Worm (Caenorhabditis elegans) whole organism, L1 larva: Measurements from ENCODE around the gene pcs-1.

Experiments used
- C34B4.2 ChIP-seq: sonication (generic microtip); optimal IDR thresholded peaks from 2 replicates; lab custom pipeline; 2017; ENCODE audit warnings: mild to moderate bottlenecking, missing genetic modification characterization, missing compliant biosample characterization
- Y116A8C.19 ChIP-seq: sonication (generic microtip); optimal IDR thresholded peaks from 2 replicates; lab custom pipeline; 2016; ENCODE audit warnings: missing compliant biosample characterization, missing genetic modification characterization, borderline replicate concordance
- aly-2 ChIP-seq: fragments of 150-350 bp; optimal IDR thresholded peaks from 2 replicates; lab custom pipeline; 2014; ENCODE audit warnings: missing biosample characterization, missing genetic modification characterization
- blmp-1 ChIP-seq: fragments of 150-350 bp; optimal IDR thresholded peaks from 2 replicates; lab custom pipeline; 2014; ENCODE audit warnings: missing biosample characterization, missing genetic modification characterization
- ces-1 ChIP-seq: fragments of 150-350 bp; optimal IDR thresholded peaks from 2 replicates; lab custom pipeline; 2014; ENCODE audit warnings: missing biosample characterization, missing genetic modification reagents, missing genetic modification characterization
- efl-1 ChIP-seq, 4 experiments: fragments of 150-350 bp; optimal IDR thresholded peaks in 3 of 4; peaks in 1 of 4; 1 replicate in 1 of 4; 2 replicates in 3 of 4; lab custom pipeline; 2014; ENCODE audit warnings: missing biosample characterization in 2 of 4, missing genetic modification characterization in 2 of 4, missing genetic modification reagents in 2 of 4
- egl-13 ChIP-seq: sonication (generic microtip); optimal IDR thresholded peaks from 2 replicates; lab custom pipeline; 2016; ENCODE audit warnings: missing genotype, missing genetic modification reagents, missing genetic modification characterization, missing compliant biosample characterization
- elt-2 ChIP-seq: sonication (generic microtip); optimal IDR thresholded peaks from 2 replicates; lab custom pipeline; 2016; ENCODE audit warnings: missing genetic modification characterization, mild to moderate bottlenecking, inconsistent platforms, missing compliant biosample characterization, missing genetic modification reagents
- ets-5 ChIP-seq: fragments of 200-800 bp; sonication (Bioruptor generic); IDR thresholded peaks from 2 replicates; pipeline ENCODE4 v1.3.6; 2022; ENCODE audit warnings: missing genetic modification characterization, missing compliant biosample characterization
- fkh-4 ChIP-seq: sonication (generic microtip); optimal IDR thresholded peaks from 2 replicates; lab custom pipeline; 2016; ENCODE audit warnings: missing compliant biosample characterization, missing genetic modification characterization, borderline replicate concordance
- fos-1 ChIP-seq: fragments of 150-350 bp; optimal IDR thresholded peaks from 2 replicates; lab custom pipeline; 2014; ENCODE audit warnings: missing biosample characterization, missing genetic modification characterization
- hlh-4 ChIP-seq: sonication (generic microtip); optimal IDR thresholded peaks from 2 replicates; lab custom pipeline; 2016; ENCODE audit warnings: mild to moderate bottlenecking, missing genetic modification characterization, missing compliant biosample characterization
- lin-13 ChIP-seq: fragments of 150-350 bp; optimal IDR thresholded peaks from 2 replicates; lab custom pipeline; 2014; ENCODE audit warnings: missing biosample characterization, missing genetic modification reagents, missing genetic modification characterization
- lin-35 ChIP-seq, 2 experiments: fragments of 150-350 bp; optimal IDR thresholded peaks; 2 replicates each; lab custom pipeline; 2014; ENCODE audit warnings: missing biosample characterization in 2 of 2, missing genetic modification characterization in 2 of 2, missing genetic modification reagents in 2 of 2
- lir-3 ChIP-seq: sonication (generic microtip); optimal IDR thresholded peaks from 2 replicates; lab custom pipeline; 2016; ENCODE audit warnings: mild to moderate bottlenecking, missing genetic modification characterization, moderate library complexity, missing compliant biosample characterization; ENCODE audit not compliant: poor library complexity
- lsy-2 ChIP-seq, 2 experiments: fragments of 150-350 bp; optimal IDR thresholded peaks; 2 replicates each; lab custom pipeline; 2014; ENCODE audit warnings: missing biosample characterization in 2 of 2, missing genetic modification characterization in 2 of 2
- mep-1 ChIP-seq: fragments of 150-350 bp; optimal IDR thresholded peaks from 2 replicates; lab custom pipeline; 2014; ENCODE audit warnings: missing biosample characterization, missing genetic modification characterization
- nhr-11 ChIP-seq: fragments of 150-350 bp; optimal IDR thresholded peaks from 2 replicates; lab custom pipeline; 2014; ENCODE audit warnings: missing biosample characterization, missing genetic modification characterization
- nhr-237 ChIP-seq: fragments of 150-350 bp; optimal IDR thresholded peaks from 2 replicates; lab custom pipeline; 2014; ENCODE audit warnings: missing biosample characterization, missing genetic modification characterization
- nhr-28 ChIP-seq: fragments of 150-350 bp; optimal IDR thresholded peaks from 2 replicates; lab custom pipeline; 2014; ENCODE audit warnings: missing biosample characterization, missing genetic modification characterization
- pag-3 ChIP-seq: sonication (generic microtip); optimal IDR thresholded peaks from 2 replicates; lab custom pipeline; 2017; ENCODE audit warnings: missing genetic modification characterization, mild to moderate bottlenecking, missing compliant biosample characterization, antibody characterized with exemption, borderline replicate concordance; ENCODE audit not compliant: insufficient read depth
- pqm-1 ChIP-seq: sonication (generic microtip); optimal IDR thresholded peaks from 3 replicates; lab custom pipeline; 2017; ENCODE audit warnings: missing biosample characterization, missing genetic modification characterization
- rnt-1 ChIP-seq: sonication (generic microtip); optimal IDR thresholded peaks from 2 replicates; lab custom pipeline; 2016; ENCODE audit warnings: mild to moderate bottlenecking, missing genetic modification characterization, moderate library complexity, missing compliant biosample characterization
- skn-1 ChIP-seq: fragments of 150-350 bp; optimal IDR thresholded peaks from 2 replicates; lab custom pipeline; 2014; ENCODE audit warnings: missing biosample characterization, missing genetic modification characterization
- sox-4 ChIP-seq: sonication (generic microtip); optimal IDR thresholded peaks from 2 replicates; lab custom pipeline; 2016; ENCODE audit warnings: missing genetic modification characterization, missing compliant biosample characterization
- sptf-1 ChIP-seq: fragments of 150-350 bp; optimal IDR thresholded peaks from 2 replicates; lab custom pipeline; 2014; ENCODE audit warnings: missing biosample characterization, missing genetic modification characterization
- sup-37 ChIP-seq: fragments of 200-800 bp; sonication (Bioruptor generic); optimal IDR thresholded peaks from 2 replicates; lab custom pipeline; 2018; ENCODE audit warnings: mild to moderate bottlenecking, missing genetic modification characterization, missing compliant biosample characterization
- tbx-2 ChIP-seq: sonication (generic microtip); optimal IDR thresholded peaks from 2 replicates; lab custom pipeline; 2016; ENCODE audit warnings: missing genetic modification characterization, missing compliant biosample characterization
- tlp-1 ChIP-seq: fragments of 150-350 bp; optimal IDR thresholded peaks from 2 replicates; lab custom pipeline; 2014; ENCODE audit warnings: missing biosample characterization, missing genetic modification characterization
- unc-130 ChIP-seq: fragments of 150-350 bp; optimal IDR thresholded peaks from 2 replicates; lab custom pipeline; 2017; ENCODE audit warnings: missing biosample characterization, missing genetic modification characterization, inconsistent platforms
- unc-86 ChIP-seq: sonication (generic microtip); optimal IDR thresholded peaks from 2 replicates; lab custom pipeline; 2016; ENCODE audit warnings: missing genetic modification characterization, missing compliant biosample characterization
- xbp-1 ChIP-seq: sonication (generic microtip); optimal IDR thresholded peaks from 2 replicates; lab custom pipeline; 2016; ENCODE audit warnings: missing genetic modification characterization, missing compliant biosample characterization

The pcs-1 gene

ce11 chrII:11578327-11578726 lies 787 bp upstream of the pcs-1 start, which contains the start of gene smc-6 (continued):
- TF ChIP-seq rnt-1 (tag; lab: Kevin White, UChicago) (peak; percentile 42), aly-2 (tag; lab: Kevin White, UChicago) (no peak), unc-130 (tag; lab: Kevin White, UChicago) (no peak), Y116A8C.19 (tag; lab: Kevin White, UChicago) (no peak), lir-3 (tag; lab: Kevin White, UChicago) (peak; percentile 33), nhr-11 (no peak), lin-13 (GFP tag; lab: Kevin White, UChicago) (no peak), fkh-4 (no peak), xbp-1 (tag; lab: Kevin White, UChicago) (no peak)

- TF ChIP-seq C34B4.2 (tag; lab: Kevin White, UChicago) (no peak), nhr-237 (tag; lab: Kevin White, UChicago) (no peak), lsy-2 (tag; optimal IDR thresholded peaks at IDR 0.05; lab: Kevin White, UChicago) (no peak), unc-86 (tag; lab: Kevin White, UChicago) (no peak)
These were observed 321 bp upstream of the pcs-1 start for ce11 chrII:11577861-11578260.

ce11 chrII:11572944-11573343 lies 4.6 kb downstream of the pcs-1 start, which contains the start of gene F54D5.2:
F54D5.2 (plus strand) TSS chrII:11573180.
- TF ChIP-seq blmp-1 (tag; lab: Kevin White, UChicago): no peak
- TF ChIP-seq nhr-28 (tag; lab: Kevin White, UChicago): no peak
- TF ChIP-seq ces-1: no peak
- no peak for TF ChIP-seq hlh-4 (tag; lab: Kevin White, UChicago)
- no peak for TF ChIP-seq pag-3 (tag; lab: Kevin White, UChicago)
- TF ChIP-seq, all 84 proteins: peak for 0

ce11 chrII:11571260-11571854 lies 6.2 kb downstream of the pcs-1 start, which contains the start of gene F54D5.3:
F54D5.3 (plus strand) TSS chrII:11571805.
- TF ChIP-seq efl-1 (optimal IDR thresholded peaks at IDR 0.05; lab: Kevin White, UChicago) (no peak), efl-1 (GFP tag; optimal IDR thresholded peaks at IDR 0.05 in 1 of 2; lab: Kevin White, UChicago) (peak in 1 of 2 experiments; percentile 14), lin-35 (GFP tag; optimal IDR thresholded peaks at IDR 0.05; lab: Kevin White, UChicago) (peak in 1 of 2 experiments; percentile 5), elt-2 (tag; lab: Kevin White, UChicago) (peak; percentile 30), unc-86 (tag; lab: Kevin White, UChicago) (no peak)

- TF ChIP-seq efl-1 (optimal IDR thresholded peaks at IDR 0.05; lab: Kevin White, UChicago) (no peak), efl-1 (GFP tag; optimal IDR thresholded peaks at IDR 0.05 in 1 of 2; lab: Kevin White, UChicago) (no peak), ets-5 (GFP tag; lab: Robert Waterston, UW) (no peak), tbx-2 (tag; lab: Kevin White, UChicago) (no peak), skn-1 (tag; lab: Kevin White, UChicago) (no peak), blmp-1 (tag; lab: Kevin White, UChicago) (no peak), tlp-1 (no peak), sup-37 (GFP tag; lab: Kevin White, UChicago) (no peak), sptf-1 (tag; lab: Kevin White, UChicago) (no peak), mep-1 (tag; lab: Kevin White, UChicago) (no peak), sox-4 (tag; lab: Kevin White, UChicago) (no peak), unc-86 (tag; lab: Kevin White, UChicago) (no peak), lsy-2 (tag; optimal IDR thresholded peaks at IDR 0.05; lab: Kevin White, UChicago) (no peak), fos-1 (tag; lab: Kevin White, UChicago) (no peak), egl-13 (no peak), ces-1 (no peak), elt-2 (tag; lab: Kevin White, UChicago) (no peak), lir-3 (tag; lab: Kevin White, UChicago) (no peak), pqm-1 (tag; lab: Kevin White, UChicago) (no peak)
These were observed 8.2 kb downstream of the pcs-1 start, which contains the start of the genes F54D5.23 and F54D5.4 for ce11 chrII:11569213-11569868. F54D5.23 (minus strand) TSS chrII:11569287. F54D5.4 (plus strand) TSS chrII:11569818.
